Worm (Caenorhabditis elegans) whole organism, early embryonic: Measurements from ENCODE around the gene C07G1.7.

Experiments
- F13C5.2 ChIP-seq: sonication (generic microtip); optimal IDR thresholded peaks from 2 replicates; lab custom pipeline; 2017; ENCODE audit warnings: mild to moderate bottlenecking, missing genetic modification characterization, inconsistent platforms, missing compliant biosample characterization
- ama-1 ChIP-seq: fragments of 150-350 bp; optimal IDR thresholded peaks from 2 replicates; lab custom pipeline; 2014
- ceh-13 ChIP-seq: fragments of 200-800 bp; sonication (Bioruptor generic); optimal IDR thresholded peaks from 2 replicates; lab custom pipeline; 2018; ENCODE audit warnings: mild to moderate bottlenecking, missing genetic modification characterization, missing compliant biosample characterization
- ets-7 ChIP-seq: sonication (generic microtip); optimal IDR thresholded peaks from 2 replicates; lab custom pipeline; 2016; ENCODE audit warnings: missing genotype, missing genetic modification characterization, missing compliant biosample characterization
- flt-1 ChIP-seq: fragments of 200-800 bp; sonication (Bioruptor generic); IDR thresholded peaks from 2 replicates; pipeline ENCODE4 v1.3.6; 2022; ENCODE audit warnings: missing genetic modification characterization, missing compliant biosample characterization
- hmbx-1 ChIP-seq: sonication (generic microtip); optimal IDR thresholded peaks from 2 replicates; lab custom pipeline; 2016; ENCODE audit warnings: mild to moderate bottlenecking, missing genetic modification characterization, missing compliant biosample characterization
- hmg-4 ChIP-seq: fragments of 200-800 bp; sonication (Bioruptor generic); optimal IDR thresholded peaks from 2 replicates; lab custom pipeline; 2018; ENCODE audit warnings: mild to moderate bottlenecking, missing genetic modification characterization, missing compliant biosample characterization
- pes-1 ChIP-seq: fragments of 200-800 bp; sonication (Bioruptor generic); IDR thresholded peaks from 2 replicates; pipeline ENCODE4 v1.3.6; 2022; ENCODE audit warnings: missing genetic modification reagents, missing genetic modification characterization, missing compliant biosample characterization
- tra-4 ChIP-seq: sonication (generic microtip); optimal IDR thresholded peaks from 2 replicates; lab custom pipeline; 2017; ENCODE audit warnings: missing genetic modification characterization, missing compliant biosample characterization

ce11 chrIV:8171376-8171775 is 40.3 kb downstream of the C07G1.7 start:
- TF ChIP-seq ama-1 (lab: Kevin White, UChicago) (no peak), flt-1 (GFP tag; lab: Robert Waterston, UW) (no peak), tra-4 (tag; lab: Kevin White, UChicago) (no peak), hmbx-1 (tag; lab: Kevin White, UChicago) (no peak), F13C5.2 (tag; lab: Kevin White, UChicago) (no peak), ets-7 (tag; lab: Kevin White, UChicago) (no peak), pes-1 (GFP tag; lab: Robert Waterston, UW) (no peak), ceh-13 (GFP tag; lab: Kevin White, UChicago) (no peak), hmg-4 (GFP tag; lab: Kevin White, UChicago) (no peak)
